Worm (Caenorhabditis elegans): ENCODE results near the gene T04F3.1.

T04F3.1 gene

DNA sequence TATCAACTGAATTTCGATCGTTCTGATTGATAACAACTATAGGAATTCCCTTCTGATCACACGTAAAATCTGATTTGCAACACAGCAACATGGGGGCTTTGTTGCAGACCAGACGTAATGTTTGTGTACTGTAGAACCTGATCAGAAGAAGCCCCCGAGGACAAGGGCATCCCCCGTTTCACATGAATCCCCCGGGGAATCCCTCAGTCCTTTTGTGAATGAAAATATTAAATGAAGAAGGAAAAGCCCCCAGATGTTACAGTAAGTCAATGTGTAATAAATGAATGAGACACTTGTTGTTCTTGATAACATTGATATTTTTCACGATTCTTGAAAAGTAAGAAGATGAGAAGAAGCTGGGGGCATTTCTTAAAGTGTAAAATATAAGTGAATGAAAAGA is 54.3 kb downstream of the T04F3.1 start (continued):
- no peak for TF ChIP-seq efl-1 (optimal IDR thresholded peaks at IDR 0.05)
- TF ChIP-seq efl-1 (GFP tag; optimal IDR thresholded peaks at IDR 0.05 in 1 of 2), result no peak

ce11 chrV:11795352-11795751 is 55.5 kb downstream of the T04F3.1 start:
- TF ChIP-seq ces-1 (GFP tag; optimal IDR thresholded peaks at IDR 0.05) (no peak), grh-1 (GFP tag; IDR thresholded peaks at IDR 0.05) (peak; percentile 64), lin-39 (tag; optimal IDR thresholded peaks at IDR 0.05) (no peak), ceh-90 (tag; optimal IDR thresholded peaks at IDR 0.05) (no peak), xbp-1 (tag; optimal IDR thresholded peaks at IDR 0.05) (no peak), egl-27 (tag; optimal IDR thresholded peaks at IDR 0.05) (no peak), blmp-1 (tag; optimal IDR thresholded peaks at IDR 0.05) (peak; percentile 73), isw-1 (GFP tag; IDR thresholded peaks at IDR 0.05) (no peak), nhr-12 (tag; optimal IDR thresholded peaks at IDR 0.05) (no peak), C04F5.9 (tag; optimal IDR thresholded peaks at IDR 0.05) (no peak), lir-3 (tag; optimal IDR thresholded peaks at IDR 0.05; ENCODE audit: poor library complexity) (no peak), lin-13 (GFP tag; optimal IDR thresholded peaks at IDR 0.05) (no peak), efl-1 (optimal IDR thresholded peaks at IDR 0.05) (no peak), efl-1 (GFP tag; optimal IDR thresholded peaks at IDR 0.05 in 1 of 2) (no peak), hpl-2 (GFP tag; optimal IDR thresholded peaks at IDR 0.05) (no peak), ztf-11 (tag; optimal IDR thresholded peaks at IDR 0.05) (no peak), nhr-237 (tag; optimal IDR thresholded peaks at IDR 0.05) (no peak), tbx-2 (tag; optimal IDR thresholded peaks at IDR 0.05) (peak; percentile 13), fkh-8 (tag; optimal IDR thresholded peaks at IDR 0.05) (no peak), nhr-28 (tag; optimal IDR thresholded peaks at IDR 0.05) (no peak), unc-86 (tag; optimal IDR thresholded peaks at IDR 0.05) (no peak), hlh-17 (GFP tag; optimal IDR thresholded peaks at IDR 0.05; ENCODE audit: borderline replicate concordance) (no peak), aly-2 (tag; optimal IDR thresholded peaks at IDR 0.05) (no peak), fkh-4 (tag; optimal IDR thresholded peaks at IDR 0.05; ENCODE audit: borderline replicate concordance) (no peak), lin-35 (GFP tag; optimal IDR thresholded peaks at IDR 0.05) (no peak), sox-4 (tag; optimal IDR thresholded peaks at IDR 0.05) (no peak), pag-3 (tag; optimal IDR thresholded peaks at IDR 0.05; ENCODE audit: borderline replicate concordance, insufficient read depth) (no peak), lsy-2 (tag; optimal IDR thresholded peaks at IDR 0.05) (peak in 1 of 2 experiments; percentile 11), ceh-8 (GFP tag; optimal IDR thresholded peaks at IDR 0.05) (no peak), ama-1 (optimal IDR thresholded peaks at IDR 0.05) (no peak), F16B12.6 (tag; optimal IDR thresholded peaks at IDR 0.05) (no peak), nhr-71 (tag; optimal IDR thresholded peaks at IDR 0.05) (peak; percentile 68), aha-1 (tag; optimal IDR thresholded peaks at IDR 0.05) (no peak), unc-98 (GFP tag; IDR thresholded peaks at IDR 0.05) (no peak), elt-2 (tag; optimal IDR thresholded peaks at IDR 0.05) (no peak), nhr-11 (tag; optimal IDR thresholded peaks at IDR 0.05) (no peak), efl-3 (GFP tag; optimal IDR thresholded peaks at IDR 0.05) (no peak), nhr-85 (tag) (peak; percentile 89), zag-1 (tag; optimal IDR thresholded peaks at IDR 0.05) (no peak), pqm-1 (tag; optimal IDR thresholded peaks at IDR 0.05) (no peak), nhr-77 (tag; optimal IDR thresholded peaks at IDR 0.05) (no peak), jun-1 (tag; optimal IDR thresholded peaks at IDR 0.05) (no peak), fkh-10 (GFP tag; optimal IDR thresholded peaks at IDR 0.05) (no peak), elt-3 (tag; optimal IDR thresholded peaks at IDR 0.05) (peak in 2 of 6 experiments; percentile 75 to 87), nhr-84 (tag; optimal IDR thresholded peaks at IDR 0.05) (no peak), C34B4.2 (tag; optimal IDR thresholded peaks at IDR 0.05) (no peak), tlp-1 (tag; optimal IDR thresholded peaks at IDR 0.05) (no peak), unc-62 (GFP tag; optimal IDR thresholded peaks at IDR 0.05) (no peak), ceh-88 (GFP tag; IDR thresholded peaks at IDR 0.05) (no peak), hlh-4 (tag; optimal IDR thresholded peaks at IDR 0.05) (no peak), C16A3.4 (tag; optimal IDR thresholded peaks at IDR 0.05) (peak; percentile 4), lin-14 (GFP tag; optimal IDR thresholded peaks at IDR 0.05) (peak; percentile 51), mef-2 (tag; optimal IDR thresholded peaks at IDR 0.05) (no peak)
